Fruit fly (Drosophila melanogaster) whole organism, embryonic: ENCODE results near the gene ATPsynbeta.
A peak's percentile ranks its signal among the peaks of the same experiment; 100 is the strongest.

ENCODE experiments used
- Atf-2 ChIP-seq: fragments of 200-800 bp; sonication (Bioruptor generic); optimal IDR thresholded peaks from 2 replicates; lab custom pipeline; 2016; ENCODE audit warnings: missing biosample characterization, missing genetic modification characterization
- Atf6 ChIP-seq: fragments of 200-800 bp; sonication (Bioruptor generic); IDR thresholded peaks from 2 replicates; pipeline ENCODE4 v1.3.6; 2022; ENCODE audit warnings: missing biosample characterization, missing genetic modification characterization
- BEAF-32 ChIP-seq: fragments of 200-800 bp; sonication (Bioruptor generic); optimal IDR thresholded peaks from 3 replicates; lab custom pipeline; 2017; ENCODE audit warnings: missing biosample characterization, missing genetic modification characterization, mild to moderate bottlenecking, moderate library complexity, missing genetic modification reagents
- CG11560 ChIP-seq: fragments of 200-800 bp; sonication (Bioruptor generic); IDR thresholded peaks from 3 replicates; pipeline ENCODE4 v1.3.6; 2022; ENCODE audit warnings: missing biosample characterization, missing genetic modification characterization
- CG1233 ChIP-seq: fragments of 200-800 bp; sonication (Bioruptor generic); optimal IDR thresholded peaks from 4 replicates; lab custom pipeline; 2018; ENCODE audit warnings: missing biosample characterization, mild to moderate bottlenecking, missing genetic modification characterization
- CG13287 ChIP-seq: fragments of 200-800 bp; sonication (Bioruptor generic); IDR thresholded peaks from 2 replicates; pipeline ENCODE4 v1.3.6; 2022; ENCODE audit warnings: missing biosample characterization, missing genetic modification characterization; ENCODE audit not compliant: partially characterized antibody
- CG13894 ChIP-seq: fragments of 200-800 bp; sonication (Bioruptor generic); optimal IDR thresholded peaks from 3 replicates; lab custom pipeline; 2018; ENCODE audit warnings: missing biosample characterization, mild to moderate bottlenecking, missing genetic modification characterization, moderate library complexity
- CG14860 ChIP-seq: fragments of 200-800 bp; sonication (Bioruptor generic); IDR thresholded peaks from 3 replicates; pipeline ENCODE4 v1.3.6; 2022; ENCODE audit warnings: missing biosample characterization, missing genetic modification characterization; ENCODE audit not compliant: partially characterized antibody
- CG15269 ChIP-seq: fragments of 200-800 bp; sonication (Bioruptor generic); optimal IDR thresholded peaks from 2 replicates; lab custom pipeline; 2018; ENCODE audit warnings: missing biosample characterization, mild to moderate bottlenecking, missing genetic modification characterization, moderate library complexity
- CG17186 ChIP-seq: fragments of 200-800 bp; sonication (Bioruptor generic); optimal IDR thresholded peaks from 3 replicates; lab custom pipeline; 2017; ENCODE audit warnings: missing biosample characterization, missing genetic modification reagents, missing genetic modification characterization
- CG17829 ChIP-seq: fragments of 200-800 bp; optimal IDR thresholded peaks from 2 replicates; lab custom pipeline; 2019; ENCODE audit warnings: missing biosample characterization, mild to moderate bottlenecking, missing genetic modification characterization, moderate library complexity
- CG2202 ChIP-seq: fragments of 200-800 bp; sonication (Bioruptor generic); optimal IDR thresholded peaks from 2 replicates; lab custom pipeline; 2018; ENCODE audit warnings: missing biosample characterization, mild to moderate bottlenecking, missing genetic modification characterization
- CG2678 ChIP-seq: fragments of 200-800 bp; sonication (Bioruptor generic); optimal IDR thresholded peaks from 3 replicates; lab custom pipeline; 2019; ENCODE audit warnings: missing biosample characterization, mild to moderate bottlenecking, missing genetic modification characterization, moderate library complexity
- CG32772 ChIP-seq: fragments of 200-800 bp; sonication (Bioruptor generic); IDR thresholded peaks from 2 replicates; pipeline ENCODE4 v1.3.6; 2022; ENCODE audit warnings: missing biosample characterization, missing genetic modification characterization
- CG3995 ChIP-seq: fragments of 200-800 bp; sonication (Bioruptor generic); optimal IDR thresholded peaks from 3 replicates; lab custom pipeline; 2016; ENCODE audit warnings: missing biosample characterization, missing genetic modification characterization
- CG4282 ChIP-seq: fragments of 200-800 bp; sonication (Bioruptor generic); optimal IDR thresholded peaks from 2 replicates; lab custom pipeline; 2016; ENCODE audit warnings: missing biosample characterization, missing genetic modification characterization
- CG7963 ChIP-seq: fragments of 200-800 bp; sonication (Bioruptor generic); IDR thresholded peaks from 3 replicates; pipeline ENCODE4 v1.3.6; 2022; ENCODE audit warnings: missing biosample characterization, missing genetic modification characterization; ENCODE audit not compliant: partially characterized antibody
- CG9437 ChIP-seq: fragments of 200-800 bp; sonication (Bioruptor generic); optimal IDR thresholded peaks from 2 replicates; lab custom pipeline; 2018; ENCODE audit warnings: missing biosample characterization, mild to moderate bottlenecking, missing genetic modification characterization
- Camta ChIP-seq: fragments of 200-800 bp; sonication (Bioruptor generic); optimal IDR thresholded peaks from 2 replicates; lab custom pipeline; 2016; ENCODE audit warnings: missing biosample characterization, missing genetic modification characterization
- Deaf1 ChIP-seq: fragments of 200-800 bp; optimal IDR thresholded peaks from 3 replicates; lab custom pipeline; 2019; ENCODE audit warnings: missing biosample characterization, mild to moderate bottlenecking, missing genetic modification characterization, moderate library complexity
- Eip74EF ChIP-seq, 2 experiments: fragments of 200-800 bp in 1 of 2; fragments of >200 bp in 1 of 2; sonication (Bioruptor generic) in 1 of 2; optimal IDR thresholded peaks; 2 replicates each; lab custom pipeline; 2017 to 2019; ENCODE audit warnings: missing biosample characterization in 2 of 2, missing genetic modification characterization in 2 of 2, mild to moderate bottlenecking in 1 of 2, moderate library complexity in 1 of 2
- H15 ChIP-seq: fragments of 200-800 bp; sonication (Bioruptor generic); IDR thresholded peaks from 3 replicates; pipeline ENCODE4 v1.3.6; 2022; ENCODE audit warnings: missing biosample characterization, missing genetic modification characterization
- HHEX ChIP-seq: fragments of 200-800 bp; sonication (Bioruptor generic); optimal IDR thresholded peaks from 3 replicates; lab custom pipeline; 2017; ENCODE audit warnings: missing biosample characterization, mild to moderate bottlenecking, missing genetic modification characterization, missing genetic modification reagents
- HLH4C ChIP-seq: fragments of 200-800 bp; sonication (Bioruptor generic); IDR thresholded peaks from 3 replicates; pipeline ENCODE4 v1.3.6; 2022; ENCODE audit warnings: missing biosample characterization, missing genetic modification characterization; ENCODE audit not compliant: partially characterized antibody
- MBD-R2 ChIP-seq: fragments of 200-800 bp; sonication (Bioruptor generic); IDR thresholded peaks from 2 replicates; pipeline ENCODE4 v1.3.6; 2022; ENCODE audit warnings: missing biosample characterization, missing genetic modification characterization
- Meics ChIP-seq: fragments of 200-800 bp; sonication (Bioruptor generic); optimal IDR thresholded peaks from 2 replicates; lab custom pipeline; 2017; ENCODE audit warnings: missing biosample characterization, mild to moderate bottlenecking, missing genetic modification characterization
- Mes4 ChIP-seq: fragments of 200-800 bp; sonication (Bioruptor generic); optimal IDR thresholded peaks from 2 replicates; lab custom pipeline; 2016; ENCODE audit warnings: missing biosample characterization, missing genetic modification characterization
- NfI ChIP-seq: fragments of 200-800 bp; sonication (Bioruptor generic); optimal IDR thresholded peaks from 3 replicates; lab custom pipeline; 2018; ENCODE audit warnings: missing biosample characterization, mild to moderate bottlenecking, missing genetic modification characterization, moderate library complexity
- Xbp1 ChIP-seq: fragments of 200-800 bp; sonication (Bioruptor generic); optimal IDR thresholded peaks from 3 replicates; lab custom pipeline; 2016; ENCODE audit warnings: missing biosample characterization, mild to moderate bottlenecking, missing genetic modification characterization
- ac ChIP-seq: fragments of 200-800 bp; sonication (Bioruptor generic); optimal IDR thresholded peaks from 3 replicates; lab custom pipeline; 2017; ENCODE audit warnings: missing biosample characterization, mild to moderate bottlenecking, missing genetic modification characterization
- ato ChIP-seq: fragments of 200-800 bp; sonication (Bioruptor generic); IDR thresholded peaks from 2 replicates; pipeline ENCODE4 v1.3.6; 2022; ENCODE audit warnings: missing biosample characterization, missing genetic modification characterization; ENCODE audit not compliant: partially characterized antibody
- da ChIP-seq: fragments of 200-800 bp; sonication (Bioruptor generic); optimal IDR thresholded peaks from 2 replicates; lab custom pipeline; 2016; ENCODE audit warnings: missing biosample characterization, missing genetic modification characterization
- dysf ChIP-seq: fragments of 200-800 bp; sonication (Bioruptor generic); IDR thresholded peaks from 3 replicates; pipeline ENCODE4 v1.3.6; 2022; ENCODE audit warnings: missing biosample characterization, missing genetic modification characterization
- fd64A ChIP-seq: fragments of 200-800 bp; sonication (Bioruptor generic); optimal IDR thresholded peaks from 3 replicates; lab custom pipeline; 2018; ENCODE audit warnings: missing biosample characterization, mild to moderate bottlenecking, missing genetic modification characterization
- gcm2 ChIP-seq: fragments of 200-800 bp; sonication (Bioruptor generic); optimal IDR thresholded peaks from 2 replicates; lab custom pipeline; 2016; ENCODE audit warnings: missing biosample characterization, missing genetic modification characterization
- gfzf ChIP-seq: fragments of 200-800 bp; sonication (Bioruptor generic); optimal IDR thresholded peaks from 2 replicates; lab custom pipeline; 2016; ENCODE audit warnings: missing biosample characterization, mild to moderate bottlenecking, missing genetic modification characterization, moderate library complexity
- gro ChIP-seq: fragments of 200-800 bp; sonication (Bioruptor generic); optimal IDR thresholded peaks from 2 replicates; lab custom pipeline; 2016; ENCODE audit warnings: missing biosample characterization, missing genetic modification characterization
- jigr1 ChIP-seq: fragments of 200-800 bp; sonication (Bioruptor generic); IDR thresholded peaks from 3 replicates; pipeline ENCODE4 v1.3.6; 2022; ENCODE audit warnings: missing biosample characterization, missing genetic modification characterization
- ken ChIP-seq: fragments of 200-800 bp; sonication (Bioruptor generic); IDR thresholded peaks from 3 replicates; pipeline ENCODE4 v1.3.6; 2022; ENCODE audit warnings: missing biosample characterization, missing genetic modification characterization
- lbe ChIP-seq: fragments of 200-800 bp; sonication (Bioruptor generic); optimal IDR thresholded peaks from 2 replicates; lab custom pipeline; 2016; ENCODE audit warnings: missing biosample characterization, mild to moderate bottlenecking, missing genetic modification characterization
- oc ChIP-seq: fragments of 200-800 bp; sonication (Bioruptor generic); optimal IDR thresholded peaks from 2 replicates; lab custom pipeline; 2018; ENCODE audit warnings: missing biosample characterization, mild to moderate bottlenecking, missing genetic modification characterization, moderate library complexity
- pros ChIP-seq: fragments of 200-800 bp; sonication (Bioruptor generic); optimal IDR thresholded peaks from 3 replicates; lab custom pipeline; 2019; ENCODE audit warnings: missing biosample characterization, mild to moderate bottlenecking, missing genetic modification characterization, moderate library complexity
- pum ChIP-seq: fragments of 200-800 bp; sonication (Bioruptor generic); optimal IDR thresholded peaks from 2 replicates; lab custom pipeline; 2016; ENCODE audit warnings: missing biosample characterization, missing genetic modification characterization
- rib ChIP-seq: fragments of 200-800 bp; sonication (Bioruptor generic); IDR thresholded peaks from 2 replicates; pipeline ENCODE4 v1.3.6; 2022; ENCODE audit warnings: missing biosample characterization, missing genetic modification characterization
- sens-2 ChIP-seq: fragments of 200-800 bp; sonication (Bioruptor generic); IDR thresholded peaks from 2 replicates; pipeline ENCODE4 v1.3.6; 2022; ENCODE audit warnings: missing biosample characterization, missing genetic modification characterization
- slou ChIP-seq: fragments of 200-800 bp; sonication (Bioruptor generic); optimal IDR thresholded peaks from 3 replicates; lab custom pipeline; 2016; ENCODE audit warnings: missing biosample characterization, missing genetic modification characterization
- sug ChIP-seq: fragments of 200-800 bp; optimal IDR thresholded peaks from 2 replicates; lab custom pipeline; 2019; ENCODE audit warnings: missing biosample characterization, mild to moderate bottlenecking, missing genetic modification characterization, moderate library complexity
- tap ChIP-seq: fragments of 200-800 bp; optimal IDR thresholded peaks from 3 replicates; lab custom pipeline; 2019; ENCODE audit warnings: missing biosample characterization, mild to moderate bottlenecking, missing genetic modification characterization, moderate library complexity
- unpg ChIP-seq: fragments of 200-800 bp; sonication (Bioruptor generic); optimal IDR thresholded peaks from 3 replicates; lab custom pipeline; 2018; ENCODE audit warnings: missing biosample characterization, mild to moderate bottlenecking, missing genetic modification characterization, moderate library complexity
- wdn ChIP-seq: fragments of 200-800 bp; sonication (Bioruptor generic); IDR thresholded peaks from 2 replicates; pipeline ENCODE4 v1.3.6; 2022; ENCODE audit warnings: missing biosample characterization, missing genetic modification characterization

The ATPsynbeta gene

DNA sequence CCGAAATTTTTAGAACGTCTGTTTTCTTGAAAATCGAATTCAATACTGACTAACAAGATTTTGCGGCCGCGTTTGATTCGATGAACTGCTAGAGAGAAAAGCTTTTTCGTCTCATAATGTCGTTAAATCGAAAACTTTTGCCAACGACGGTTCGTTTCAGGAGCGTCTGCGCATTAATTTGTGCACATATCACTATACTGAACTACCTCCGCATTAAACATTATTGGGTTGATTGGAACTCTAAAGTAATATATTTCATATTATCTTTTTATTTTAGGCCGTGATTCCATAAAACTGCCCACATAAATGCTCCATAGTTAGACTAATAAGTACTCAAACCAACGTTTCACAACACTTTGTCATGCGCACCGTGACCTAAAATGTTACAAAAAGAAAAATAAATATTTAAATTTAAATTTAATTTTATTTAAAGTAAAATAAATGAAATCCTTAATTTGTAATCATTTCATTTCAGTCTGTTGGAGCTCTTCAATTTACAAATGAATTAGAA lies 22.4 kb downstream of the ATPsynbeta start, which contains the start of gene CaMKII (continued):
- TF ChIP-seq pum (GFP tag; lab: Kevin White, UChicago), result no peak
- TF ChIP-seq ato (GFP tag; lab: Robert Waterston, UW), result no peak
- TF ChIP-seq lbe (GFP tag; lab: Kevin White, UChicago), result no peak
- TF ChIP-seq da (GFP tag; lab: Kevin White, UChicago), result no peak
- TF ChIP-seq HLH4C (GFP tag; lab: Robert Waterston, UW), result no peak
- TF ChIP-seq CG13287 (GFP tag; lab: Robert Waterston, UW), result no peak
- no peak for TF ChIP-seq Meics (GFP tag; lab: Kevin White, UChicago)
- TF ChIP-seq Deaf1 (tag; lab: Kevin White, UChicago), result no peak
- TF ChIP-seq H15 (GFP tag; lab: Robert Waterston, UW), result no peak
- no peak for TF ChIP-seq CG2202 (tag; lab: Kevin White, UChicago)
- peak; percentile 42 for TF ChIP-seq unpg (GFP tag; lab: Kevin White, UChicago)
- TF ChIP-seq fd64A, result no peak
- no peak for TF ChIP-seq BEAF-32 (GFP tag; lab: Kevin White, UChicago)
- no peak for TF ChIP-seq pros
- 0 out of 2 replicates have a peak, but pooled peaks have one; percentile 15 for TF ChIP-seq MBD-R2 (GFP tag; lab: Robert Waterston, UW)
- TF ChIP-seq rib (GFP tag; lab: Robert Waterston, UW), result no peak
- TF ChIP-seq ac (GFP tag; lab: Kevin White, UChicago), result no peak
- TF ChIP-seq CG14860 (GFP tag; lab: Robert Waterston, UW), result no peak
- no peak for TF ChIP-seq HHEX (GFP tag; lab: Kevin White, UChicago)
- peak; percentile 52 for TF ChIP-seq Xbp1
- TF ChIP-seq CG3995 (GFP tag; lab: Kevin White, UChicago), result peak; percentile 36
- TF ChIP-seq CG17829, result peak; percentile 49
- no peak for TF ChIP-seq jigr1
- no peak for TF ChIP-seq sens-2 (GFP tag; lab: Robert Waterston, UW)
- no peak; the same call in 2 of the 3 replicates for TF ChIP-seq dysf (GFP tag; lab: Robert Waterston, UW)
- TF ChIP-seq slou (GFP tag; lab: Kevin White, UChicago), result no peak
- TF ChIP-seq CG9437 (GFP tag; lab: Kevin White, UChicago), result peak; percentile 39
- TF ChIP-seq Eip74EF (GFP tag; optimal IDR thresholded peaks at IDR 0.05; lab: Kevin White, UChicago), result no peak
- TF ChIP-seq CG4282 (GFP tag; lab: Kevin White, UChicago), result no peak
- TF ChIP-seq gro, result no peak
- peak; percentile 36 for TF ChIP-seq CG1233 (GFP tag; lab: Kevin White, UChicago)
- TF ChIP-seq wdn (GFP tag; lab: Robert Waterston, UW), result no peak
- no peak for TF ChIP-seq CG7963 (GFP tag; lab: Robert Waterston, UW)
- no peak for TF ChIP-seq Atf-2
- TF ChIP-seq NfI (GFP tag; lab: Kevin White, UChicago), result no peak
- no peak for TF ChIP-seq gcm2
- no peak for TF ChIP-seq ken (GFP tag; lab: Robert Waterston, UW)
- no peak for TF ChIP-seq CG15269 (tag; lab: Kevin White, UChicago)
- TF ChIP-seq CG11560, result no peak
- TF ChIP-seq CG32772 (GFP tag; lab: Robert Waterston, UW), result no peak
- TF ChIP-seq CG2678 (tag; lab: Kevin White, UChicago), result no peak
- no peak for TF ChIP-seq sug
- TF ChIP-seq Camta, result no peak
- no peak for TF ChIP-seq Mes4 (GFP tag; lab: Kevin White, UChicago)
- TF ChIP-seq tap (tag; lab: Kevin White, UChicago), result peak; percentile 9
- TF ChIP-seq Atf6 (GFP tag; lab: Robert Waterston, UW), result peak; percentile 24; the same call in 1 of the 2 replicates
- peak; percentile 1 for TF ChIP-seq gfzf (GFP tag; lab: Kevin White, UChicago)
- no peak for TF ChIP-seq CG17186 (GFP tag; lab: Kevin White, UChicago)
- TF ChIP-seq oc (tag; lab: Kevin White, UChicago), result no peak
- TF ChIP-seq CG13894 (tag; lab: Kevin White, UChicago), result peak; percentile 49
